Fruit fly (Drosophila melanogaster): ENCODE data around the gene Pfdn2.

dm6 chr3L:11103773-11104172, 29.6 kb upstream of the Pfdn2 start, which contains the start of gene CG32071:
- TF ChIP-seq D1 (tag; optimal IDR thresholded peaks at IDR 0.05): no peak
- no peak for TF ChIP-seq Pif1B (GFP tag; optimal IDR thresholded peaks at IDR 0.05)
- TF ChIP-seq Pif1A (GFP tag; optimal IDR thresholded peaks at IDR 0.05): no peak
- no peak for TF ChIP-seq CG13204 (GFP tag; optimal IDR thresholded peaks at IDR 0.05)
- no peak for TF ChIP-seq CG32121 (GFP tag; IDR thresholded peaks at IDR 0.05)
- TF ChIP-seq fd96Ca (GFP tag; IDR thresholded peaks at IDR 0.05): no peak
- TF ChIP-seq CG15710 (tag; optimal IDR thresholded peaks at IDR 0.05): no peak
- TF ChIP-seq CG9948 (tag; optimal IDR thresholded peaks at IDR 0.05): no peak
- TF ChIP-seq CG12605 (GFP tag; IDR thresholded peaks at IDR 0.05): no peak
- no peak for TF ChIP-seq rn (GFP tag; IDR thresholded peaks at IDR 0.05)
- TF ChIP-seq EcR (GFP tag; optimal IDR thresholded peaks at IDR 0.05): no peak
- no peak for TF ChIP-seq CG34367 (tag; optimal IDR thresholded peaks at IDR 0.05)
